Worm (Caenorhabditis elegans) whole organism, early embryonic: ENCODE data around the gene str-69.
A peak's percentile ranks its signal among the peaks of the same experiment; 100 is the strongest.

Experiments used
- B0310.2 ChIP-seq: sonication (generic microtip); optimal IDR thresholded peaks from 2 replicates; lab custom pipeline; 2016; ENCODE audit warnings: mild to moderate bottlenecking, missing genetic modification characterization, missing compliant biosample characterization
- F13C5.2 ChIP-seq: sonication (generic microtip); optimal IDR thresholded peaks from 2 replicates; lab custom pipeline; 2017; ENCODE audit warnings: mild to moderate bottlenecking, missing genetic modification characterization, inconsistent platforms, missing compliant biosample characterization
- aly-1 ChIP-seq: sonication (generic microtip); optimal IDR thresholded peaks from 2 replicates; lab custom pipeline; 2016; ENCODE audit warnings: missing genetic modification characterization, missing compliant biosample characterization
- ama-1 ChIP-seq: fragments of 150-350 bp; optimal IDR thresholded peaks from 2 replicates; lab custom pipeline; 2014
- ceh-13 ChIP-seq: fragments of 200-800 bp; sonication (Bioruptor generic); optimal IDR thresholded peaks from 2 replicates; lab custom pipeline; 2018; ENCODE audit warnings: mild to moderate bottlenecking, missing genetic modification characterization, missing compliant biosample characterization
- ceh-36 ChIP-seq: sonication (generic microtip); optimal IDR thresholded peaks from 2 replicates; lab custom pipeline; 2016; ENCODE audit warnings: missing genetic modification characterization, inconsistent platforms, missing compliant biosample characterization
- ets-7 ChIP-seq: sonication (generic microtip); optimal IDR thresholded peaks from 2 replicates; lab custom pipeline; 2016; ENCODE audit warnings: missing genotype, missing genetic modification characterization, missing compliant biosample characterization
- flt-1 ChIP-seq: fragments of 200-800 bp; sonication (Bioruptor generic); IDR thresholded peaks from 2 replicates; pipeline ENCODE4 v1.3.6; 2022; ENCODE audit warnings: missing genetic modification characterization, missing compliant biosample characterization
- hmbx-1 ChIP-seq: sonication (generic microtip); optimal IDR thresholded peaks from 2 replicates; lab custom pipeline; 2016; ENCODE audit warnings: mild to moderate bottlenecking, missing genetic modification characterization, missing compliant biosample characterization
- hmg-4 ChIP-seq: fragments of 200-800 bp; sonication (Bioruptor generic); optimal IDR thresholded peaks from 2 replicates; lab custom pipeline; 2018; ENCODE audit warnings: mild to moderate bottlenecking, missing genetic modification characterization, missing compliant biosample characterization
- hnd-1 ChIP-seq: sonication (generic microtip); optimal IDR thresholded peaks from 2 replicates; lab custom pipeline; 2016; ENCODE audit warnings: missing genetic modification characterization, missing compliant biosample characterization
- pes-1 ChIP-seq: fragments of 200-800 bp; sonication (Bioruptor generic); IDR thresholded peaks from 2 replicates; pipeline ENCODE4 v1.3.6; 2022; ENCODE audit warnings: missing genetic modification reagents, missing genetic modification characterization, missing compliant biosample characterization
- scrt-1 ChIP-seq: fragments of 200-800 bp; sonication (Bioruptor generic); IDR thresholded peaks from 2 replicates; pipeline ENCODE4 v1.3.6; 2022; ENCODE audit warnings: missing genetic modification characterization, missing compliant biosample characterization
- sea-1 ChIP-seq: fragments of 200-800 bp; sonication (Bioruptor generic); conservative IDR thresholded peaks from 2 replicates; pipeline ENCODE4 v1.3.6; 2022; ENCODE audit warnings: missing genetic modification characterization, missing compliant biosample characterization
- tbx-11 ChIP-seq: fragments of 200-800 bp; sonication (Bioruptor generic); IDR thresholded peaks from 2 replicates; pipeline ENCODE4 v1.3.6; 2022; ENCODE audit warnings: missing genetic modification characterization, missing compliant biosample characterization
- tbx-37 ChIP-seq: fragments of 200-800 bp; sonication (Bioruptor generic); conservative IDR thresholded peaks from 2 replicates; pipeline ENCODE4 v1.3.6; 2022; ENCODE audit warnings: missing genetic modification reagents, missing genetic modification characterization, missing compliant biosample characterization
- tra-4 ChIP-seq: sonication (generic microtip); optimal IDR thresholded peaks from 2 replicates; lab custom pipeline; 2017; ENCODE audit warnings: missing genetic modification characterization, missing compliant biosample characterization

The str-69 gene

ce11 chrV:3138488-3138887 is 32.8 kb upstream of the str-69 start, which contains the start of the genes irld-3 and F02C9.1:
irld-3 (minus strand) TSS chrV:3138588.
F02C9.1 (plus strand) TSS chrV:3138703.
- no peak for TF ChIP-seq tra-4 (tag; lab: Kevin White, UChicago)
- no peak for TF ChIP-seq flt-1 (GFP tag; lab: Robert Waterston, UW)
- no peak for TF ChIP-seq hmbx-1 (tag; lab: Kevin White, UChicago)
- TF ChIP-seq tbx-37 = no peak
- no peak for TF ChIP-seq hmg-4
- no peak for TF ChIP-seq tbx-11
- TF ChIP-seq sea-1 (GFP tag; lab: Robert Waterston, UW) = no peak
- TF ChIP-seq B0310.2 (tag; lab: Kevin White, UChicago) = no peak
- TF ChIP-seq aly-1 = no peak

ce11 chrV:3133293-3133755 is 27.6 kb upstream of the str-69 start, which contains the start of gene F02C9.2:
F02C9.2 (plus strand) TSS chrV:3133705.
- TF ChIP-seq sea-1 (GFP tag; lab: Robert Waterston, UW) (no peak), ceh-36 (tag; lab: Kevin White, UChicago) (no peak), ama-1 (no peak), aly-1 (no peak), tra-4 (tag; lab: Kevin White, UChicago) (no peak), scrt-1 (no peak), hmg-4 (no peak), pes-1 (GFP tag; lab: Robert Waterston, UW) (no peak), flt-1 (GFP tag; lab: Robert Waterston, UW) (no peak), tbx-37 (no peak), hmbx-1 (tag; lab: Kevin White, UChicago) (no peak), tbx-11 (no peak), ceh-13 (GFP tag; lab: Kevin White, UChicago) (no peak), B0310.2 (tag; lab: Kevin White, UChicago) (no peak), hnd-1 (tag; lab: Kevin White, UChicago) (no peak)

DNA sequence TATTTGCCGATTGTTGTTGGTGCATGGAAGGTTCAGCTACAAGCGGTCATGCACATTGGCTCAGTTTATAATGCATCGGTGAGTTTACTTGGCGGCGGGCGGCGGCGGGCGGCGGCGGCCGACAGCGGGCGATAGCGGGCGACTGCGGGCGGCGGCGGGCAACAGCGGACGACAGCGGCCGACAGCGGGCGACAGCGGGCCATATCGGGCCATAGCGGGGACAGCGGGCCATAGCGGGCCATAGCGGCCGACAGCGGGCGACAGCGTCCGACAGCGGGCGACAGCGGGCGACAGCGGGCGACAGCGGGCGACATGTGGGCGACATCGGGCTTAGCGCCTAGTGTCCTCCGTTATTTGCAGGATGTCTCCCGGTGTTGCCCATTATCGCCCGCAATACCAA is 26.4 kb upstream of the str-69 start:
- TF ChIP-seq aly-1 (no peak), pes-1 (GFP tag; lab: Robert Waterston, UW) (0 out of 2 replicates have a peak, but pooled peaks have one; percentile 30)

ce11 chrV:3128803-3129202 is 23.1 kb upstream of the str-69 start, which contains the start of gene tat-6:
tat-6 (plus strand) TSS chrV:3129103.
- no peak for TF ChIP-seq B0310.2 (tag; lab: Kevin White, UChicago)
- TF ChIP-seq hnd-1 (tag; lab: Kevin White, UChicago) = no peak
- no peak for TF ChIP-seq ets-7 (tag; lab: Kevin White, UChicago)
- no peak for TF ChIP-seq ama-1
- no peak for TF ChIP-seq sea-1 (GFP tag; lab: Robert Waterston, UW)
- no peak for TF ChIP-seq tra-4 (tag; lab: Kevin White, UChicago)
- TF ChIP-seq aly-1 = no peak
- TF ChIP-seq hmg-4 = no peak
- TF ChIP-seq ceh-13 (GFP tag; lab: Kevin White, UChicago) = no peak
- no peak for TF ChIP-seq F13C5.2 (tag; lab: Kevin White, UChicago)
- TF ChIP-seq flt-1 (GFP tag; lab: Robert Waterston, UW) = no peak
- TF ChIP-seq pes-1 (GFP tag; lab: Robert Waterston, UW) = no peak
- no peak for TF ChIP-seq hmbx-1 (tag; lab: Kevin White, UChicago)
- no peak for TF ChIP-seq tbx-37
- no peak for TF ChIP-seq tbx-11
- no peak for TF ChIP-seq ceh-36 (tag; lab: Kevin White, UChicago)
- TF ChIP-seq scrt-1 = no peak

ce11 chrV:3127670-3128069 is 22.0 kb upstream of the str-69 start, which contains the start of gene Y73C8C.10:
Y73C8C.10 (minus strand) TSS chrV:3127770.
- TF ChIP-seq ama-1 = no peak

DNA sequence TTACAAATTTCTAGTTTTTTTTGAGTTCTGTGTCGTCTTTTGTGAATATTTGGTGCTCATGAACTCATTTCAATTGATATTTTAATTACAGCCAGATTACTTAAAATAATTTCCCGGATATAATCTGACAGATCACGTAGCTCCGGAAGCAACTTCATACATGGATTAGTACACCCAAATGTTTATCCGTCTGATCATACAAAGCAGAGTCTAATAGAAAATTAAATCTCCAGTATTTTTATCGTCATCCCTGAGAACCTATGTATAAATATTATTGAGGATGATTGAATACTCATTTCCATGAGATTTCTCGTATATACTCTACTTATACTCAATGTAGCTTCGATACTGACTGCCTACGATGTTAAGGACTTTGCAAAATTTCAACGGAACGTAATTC is 19.2 kb upstream of the str-69 start, which contains the start of gene Y73C8C.12:
Y73C8C.12 (plus strand) TSS at position 301 of the 400 bp plus-strand sequence.
- no peak for TF ChIP-seq hmbx-1 (tag; lab: Kevin White, UChicago)

DNA sequence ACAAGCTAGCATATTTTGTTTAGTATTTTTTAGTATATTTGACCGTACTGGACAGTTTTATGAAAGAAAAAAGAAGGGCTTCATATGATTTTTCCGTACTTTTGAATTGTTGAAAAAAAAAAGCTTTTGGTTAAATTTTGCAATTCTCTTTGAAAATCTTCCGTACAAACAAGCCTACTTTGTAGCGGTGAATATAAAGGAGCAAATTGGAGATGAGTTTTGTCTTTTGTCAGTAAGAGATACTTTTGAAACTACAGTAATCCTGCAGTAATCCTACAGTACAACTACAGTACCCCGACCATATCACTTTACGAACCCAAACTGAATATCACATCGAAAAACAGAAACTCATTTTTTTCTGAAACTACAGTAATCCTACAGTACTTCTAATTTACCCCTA is 16.7 kb upstream of the str-69 start:
- TF ChIP-seq flt-1 (GFP tag; lab: Robert Waterston, UW) = no peak
- no peak for TF ChIP-seq tbx-37
- no peak for TF ChIP-seq scrt-1
- no peak for TF ChIP-seq B0310.2 (tag; lab: Kevin White, UChicago)
- no peak for TF ChIP-seq hmg-4
- no peak for TF ChIP-seq aly-1
- TF ChIP-seq hmbx-1 (tag; lab: Kevin White, UChicago) = no peak
- TF ChIP-seq F13C5.2 (tag; lab: Kevin White, UChicago) = no peak
- TF ChIP-seq pes-1 (GFP tag; lab: Robert Waterston, UW) = no peak
- TF ChIP-seq sea-1 (GFP tag; lab: Robert Waterston, UW) = no peak
- TF ChIP-seq ama-1 = no peak
- TF ChIP-seq ets-7 (tag; lab: Kevin White, UChicago) = no peak
- TF ChIP-seq ceh-13 (GFP tag; lab: Kevin White, UChicago) = no peak

DNA sequence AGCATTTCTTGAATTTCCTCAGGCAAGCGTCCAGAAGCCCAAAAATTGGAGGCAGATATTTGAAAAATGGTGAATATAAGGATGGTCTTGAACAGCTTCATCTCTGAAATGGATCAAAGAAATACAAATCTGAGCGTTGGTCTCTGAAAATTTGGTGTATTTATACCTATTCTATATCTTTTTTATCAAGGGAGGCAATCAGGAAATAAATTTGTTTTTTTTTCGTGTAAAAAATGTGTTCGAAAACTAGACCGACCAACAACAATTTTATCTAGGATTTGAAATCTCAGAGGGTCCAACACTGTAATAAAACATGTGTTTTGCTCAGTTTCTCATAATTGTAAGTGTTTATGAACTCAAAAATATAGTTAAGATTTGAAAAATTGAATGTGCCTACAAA is 16.0 kb upstream of the str-69 start, which contains the start of gene srt-56:
srt-56 (minus strand) TSS at position 101 of the 400 bp plus-strand sequence.
- no peak for TF ChIP-seq scrt-1
- TF ChIP-seq ceh-36 (tag; lab: Kevin White, UChicago) = no peak
- TF ChIP-seq pes-1 (GFP tag; lab: Robert Waterston, UW) = no peak
- no peak for TF ChIP-seq ceh-13 (GFP tag; lab: Kevin White, UChicago)
- no peak for TF ChIP-seq hmbx-1 (tag; lab: Kevin White, UChicago)
- no peak for TF ChIP-seq F13C5.2 (tag; lab: Kevin White, UChicago)
- no peak for TF ChIP-seq tbx-11

DNA sequence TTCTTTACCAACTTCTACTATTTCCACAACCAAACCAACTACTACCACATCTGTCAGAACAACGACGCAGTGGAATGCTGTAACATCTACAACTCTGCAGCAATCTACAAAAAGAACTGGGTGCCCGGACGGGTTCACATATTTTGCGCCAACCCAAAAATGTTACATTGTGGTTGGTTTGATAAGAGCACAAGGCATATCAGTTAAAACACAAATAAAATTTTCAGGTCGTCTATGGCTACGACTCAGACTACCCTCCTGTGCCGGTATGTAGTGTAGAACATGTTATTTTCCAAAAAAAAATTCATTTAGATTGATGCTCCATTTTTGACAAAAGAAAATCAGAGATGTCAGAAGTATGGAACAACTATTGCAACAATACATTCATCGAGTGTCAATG is 13.5 kb upstream of the str-69 start:
- TF ChIP-seq pes-1 (GFP tag; lab: Robert Waterston, UW) = no peak
